Worm (Caenorhabditis elegans): ENCODE measurements around the gene madf-11.

ce11 chrIII:5622232-5623009, 19.1 kb upstream of the madf-11 start:
- TF ChIP-seq T23F11.4 (GFP tag; optimal IDR thresholded peaks at IDR 0.05) (no peak), ceh-9 (tag; optimal IDR thresholded peaks at IDR 0.05) (no peak), pha-2 (tag; optimal IDR thresholded peaks at IDR 0.05) (no peak), ceh-2 (tag; optimal IDR thresholded peaks at IDR 0.05) (no peak), sdc-2 (tag; optimal IDR thresholded peaks at IDR 0.05) (no peak), hlh-13 (GFP tag; optimal IDR thresholded peaks at IDR 0.05) (no peak), rnt-1 (tag; optimal IDR thresholded peaks at IDR 0.05) (no peak), hlh-30 (tag; optimal IDR thresholded peaks at IDR 0.05; ENCODE audit: insufficient read depth) (no peak), zip-5 (tag; optimal IDR thresholded peaks at IDR 0.05) (no peak), ama-1 (optimal IDR thresholded peaks at IDR 0.05) (no peak), Y22D7AL.16 (tag; optimal IDR thresholded peaks at IDR 0.05) (no peak), hlh-8 (tag; optimal IDR thresholded peaks at IDR 0.05) (no peak), unc-55 (GFP tag; optimal IDR thresholded peaks at IDR 0.05) (no peak), ref-2 (tag; optimal IDR thresholded peaks at IDR 0.05) (no peak)
